Worm (Caenorhabditis elegans) whole organism, early embryonic: ENCODE data around the gene srlf-26.

Experiments used
- F13C5.2 ChIP-seq: sonication (generic microtip); optimal IDR thresholded peaks from 2 replicates; lab custom pipeline; 2017; ENCODE audit warnings: mild to moderate bottlenecking, missing genetic modification characterization, inconsistent platforms, missing compliant biosample characterization
- ama-1 ChIP-seq: fragments of 150-350 bp; optimal IDR thresholded peaks from 2 replicates; lab custom pipeline; 2014
- ceh-13 ChIP-seq: fragments of 200-800 bp; sonication (Bioruptor generic); optimal IDR thresholded peaks from 2 replicates; lab custom pipeline; 2018; ENCODE audit warnings: mild to moderate bottlenecking, missing genetic modification characterization, missing compliant biosample characterization
- ets-7 ChIP-seq: sonication (generic microtip); optimal IDR thresholded peaks from 2 replicates; lab custom pipeline; 2016; ENCODE audit warnings: missing genotype, missing genetic modification characterization, missing compliant biosample characterization
- hmbx-1 ChIP-seq: sonication (generic microtip); optimal IDR thresholded peaks from 2 replicates; lab custom pipeline; 2016; ENCODE audit warnings: mild to moderate bottlenecking, missing genetic modification characterization, missing compliant biosample characterization
- hmg-4 ChIP-seq: fragments of 200-800 bp; sonication (Bioruptor generic); optimal IDR thresholded peaks from 2 replicates; lab custom pipeline; 2018; ENCODE audit warnings: mild to moderate bottlenecking, missing genetic modification characterization, missing compliant biosample characterization
- scrt-1 ChIP-seq: fragments of 200-800 bp; sonication (Bioruptor generic); IDR thresholded peaks from 2 replicates; pipeline ENCODE4 v1.3.6; 2022; ENCODE audit warnings: missing genetic modification characterization, missing compliant biosample characterization
- sea-1 ChIP-seq: fragments of 200-800 bp; sonication (Bioruptor generic); conservative IDR thresholded peaks from 2 replicates; pipeline ENCODE4 v1.3.6; 2022; ENCODE audit warnings: missing genetic modification characterization, missing compliant biosample characterization
- tbx-37 ChIP-seq: fragments of 200-800 bp; sonication (Bioruptor generic); conservative IDR thresholded peaks from 2 replicates; pipeline ENCODE4 v1.3.6; 2022; ENCODE audit warnings: missing genetic modification reagents, missing genetic modification characterization, missing compliant biosample characterization

- TF ChIP-seq sea-1 (GFP tag; lab: Robert Waterston, UW) (no peak), ama-1 (lab: Kevin White, UChicago) (no peak), hmg-4 (GFP tag; lab: Kevin White, UChicago) (no peak), scrt-1 (GFP tag; lab: Robert Waterston, UW) (no peak), ets-7 (tag; lab: Kevin White, UChicago) (no peak), tbx-37 (GFP tag; lab: Robert Waterston, UW) (no peak), ceh-13 (no peak), hmbx-1 (tag; lab: Kevin White, UChicago) (no peak), F13C5.2 (tag; lab: Kevin White, UChicago) (no peak)
Observed at ce11 chrIV:13718918-13719317, 40.2 kb downstream of the srlf-26 start.
